Worm (Caenorhabditis elegans) whole organism, young adult: Measurements from ENCODE around the gene pid-5.

Source experiments
- B0019.2 ChIP-seq: fragments of 200-800 bp; sonication (Bioruptor generic); conservative IDR thresholded peaks from 2 replicates; pipeline ENCODE4 v1.3.6; 2022; ENCODE audit warnings: missing genetic modification reagents, missing genetic modification characterization, missing compliant biosample characterization
- D2030.7 ChIP-seq: fragments of 200-800 bp; sonication (Bioruptor generic); IDR thresholded peaks from 2 replicates; pipeline ENCODE4 v1.3.6; 2022; ENCODE audit warnings: missing genetic modification reagents, missing genetic modification characterization, missing compliant biosample characterization
- F49E8.2 ChIP-seq: sonication (generic microtip); optimal IDR thresholded peaks from 3 replicates; lab custom pipeline; 2017; ENCODE audit warnings: missing genetic modification characterization, mild to moderate bottlenecking, missing compliant biosample characterization, antibody characterized with exemption, moderate library complexity; ENCODE audit not compliant: insufficient read depth
- F52B5.7 ChIP-seq: sonication (generic microtip); optimal IDR thresholded peaks from 2 replicates; lab custom pipeline; 2016; ENCODE audit warnings: mild to moderate bottlenecking, missing genetic modification characterization, missing compliant biosample characterization
- K11D2.4 ChIP-seq: fragments of 200-800 bp; sonication (Bioruptor generic); IDR thresholded peaks from 2 replicates; pipeline ENCODE4 v1.3.6; 2022; ENCODE audit warnings: missing genetic modification reagents, missing genetic modification characterization, missing compliant biosample characterization
- ZK185.1 ChIP-seq: sonication (generic microtip); optimal IDR thresholded peaks from 2 replicates; lab custom pipeline; 2016; ENCODE audit warnings: mild to moderate bottlenecking, missing genetic modification characterization, missing compliant biosample characterization; ENCODE audit not compliant: poor library complexity, severe bottlenecking
- ama-1 ChIP-seq, 3 experiments: fragments of 150-350 bp in 1 of 3; sonication (generic microtip) in 2 of 3; optimal IDR thresholded peaks; 2 replicates each; lab custom pipeline; 2014 to 2018; ENCODE audit warnings: missing biosample characterization in 2 of 3, missing genetic modification characterization in 2 of 3, missing genetic modification reagents in 2 of 3
- attf-6 ChIP-seq: fragments of 200-800 bp; sonication (Bioruptor generic); IDR thresholded peaks from 2 replicates; pipeline ENCODE4 v1.3.6; 2022; ENCODE audit warnings: missing genetic modification reagents, missing genetic modification characterization, missing compliant biosample characterization
- ceh-40 ChIP-seq: fragments of 200-800 bp; sonication (Bioruptor generic); IDR thresholded peaks from 2 replicates; pipeline ENCODE4 v1.3.6; 2022; ENCODE audit warnings: missing genetic modification characterization, missing compliant biosample characterization
- ceh-91 ChIP-seq: fragments of 200-800 bp; sonication (Bioruptor generic); IDR thresholded peaks from 2 replicates; pipeline ENCODE4 v1.3.6; 2022; ENCODE audit warnings: missing genetic modification reagents, missing genetic modification characterization, missing compliant biosample characterization
- chd-7 ChIP-seq: sonication (generic microtip); optimal IDR thresholded peaks from 2 replicates; lab custom pipeline; 2016; ENCODE audit warnings: mild to moderate bottlenecking, missing genetic modification characterization, moderate library complexity, missing compliant biosample characterization
- madf-6 ChIP-seq: fragments of 200-800 bp; sonication (Bioruptor generic); IDR thresholded peaks from 2 replicates; pipeline ENCODE4 v1.3.6; 2022; ENCODE audit warnings: missing genetic modification reagents, missing genetic modification characterization, missing compliant biosample characterization
- nfya-1 ChIP-seq: sonication (generic microtip); optimal IDR thresholded peaks from 2 replicates; lab custom pipeline; 2017; ENCODE audit warnings: antibody characterized with exemption, missing compliant biosample characterization, missing genetic modification characterization, borderline replicate concordance; ENCODE audit not compliant: insufficient read depth
- ztf-18 ChIP-seq: sonication (generic microtip); optimal IDR thresholded peaks from 2 replicates; lab custom pipeline; 2016; ENCODE audit warnings: missing genotype, mild to moderate bottlenecking, missing genetic modification characterization, missing compliant biosample characterization

Gene pid-5

ce11 chrV:4218268-4218667, 42.6 kb downstream of the pid-5 start:
- TF ChIP-seq D2030.7 (GFP tag; lab: Robert Waterston, UW): no peak
- 0 out of 2 replicates have a peak, but pooled peaks have one; percentile 31 for TF ChIP-seq K11D2.4 (GFP tag; lab: Robert Waterston, UW)
- no peak for TF ChIP-seq ama-1 (optimal IDR thresholded peaks at IDR 0.05; lab: Kevin White, UChicago)
- no peak for TF ChIP-seq ama-1 (GFP tag; optimal IDR thresholded peaks at IDR 0.05; lab: Kevin White, UChicago)
- no peak for TF ChIP-seq madf-6 (GFP tag; lab: Robert Waterston, UW)
- TF ChIP-seq ztf-18 (tag; lab: Kevin White, UChicago): no peak
- TF ChIP-seq ceh-91: no peak

- TF ChIP-seq chd-7 (tag; lab: Kevin White, UChicago) (no peak), F49E8.2 (no peak), ceh-40 (GFP tag; lab: Robert Waterston, UW) (no peak), attf-6 (GFP tag; lab: Robert Waterston, UW) (no peak), ZK185.1 (no peak), B0019.2 (GFP tag; lab: Robert Waterston, UW) (no peak), ztf-18 (tag; lab: Kevin White, UChicago) (no peak), nfya-1 (tag; lab: Kevin White, UChicago) (no peak), F52B5.7 (tag; lab: Kevin White, UChicago) (no peak)
These were observed 43.7 kb downstream of the pid-5 start, which contains the start of gene nlp-9 for ce11 chrV:4219342-4219741. TSS of gene nlp-9 (plus strand) at chrV:4219642.
